Fruit fly (Drosophila melanogaster) whole organism, embryonic: ENCODE results near the gene CG13623.

Experiments
- Bgb ChIP-seq: fragments of 200-800 bp; sonication (Bioruptor generic); IDR thresholded peaks from 2 replicates; pipeline ENCODE4 v1.3.6; 2022; ENCODE audit warnings: missing biosample characterization, missing genetic modification characterization; ENCODE audit not compliant: partially characterized antibody
- CG12071 ChIP-seq: fragments of 200-800 bp; sonication (Bioruptor generic); optimal IDR thresholded peaks from 3 replicates; lab custom pipeline; 2018; ENCODE audit warnings: missing biosample characterization, mild to moderate bottlenecking, missing genetic modification characterization
- CG13287 ChIP-seq: fragments of 200-800 bp; sonication (Bioruptor generic); IDR thresholded peaks from 2 replicates; pipeline ENCODE4 v1.3.6; 2022; ENCODE audit warnings: missing biosample characterization, missing genetic modification characterization; ENCODE audit not compliant: partially characterized antibody
- CG15479 ChIP-seq: fragments of 200-800 bp; sonication (Bioruptor generic); optimal IDR thresholded peaks from 3 replicates; lab custom pipeline; 2019; ENCODE audit warnings: missing biosample characterization, mild to moderate bottlenecking, missing genetic modification characterization, moderate library complexity
- CG1647 ChIP-seq: fragments of 200-800 bp; sonication (Bioruptor generic); optimal IDR thresholded peaks from 3 replicates; lab custom pipeline; 2016; ENCODE audit warnings: missing biosample characterization, missing genetic modification characterization
- CG16779 ChIP-seq: fragments of 200-800 bp; sonication (Bioruptor generic); IDR thresholded peaks from 2 replicates; pipeline ENCODE4 v1.3.6; 2022; ENCODE audit warnings: missing biosample characterization, missing genetic modification characterization
- CG16863 ChIP-seq: fragments of 200-800 bp; sonication (Bioruptor generic); optimal IDR thresholded peaks from 3 replicates; lab custom pipeline; 2016; ENCODE audit warnings: missing biosample characterization, missing genetic modification characterization
- CG17802 ChIP-seq: fragments of 200-800 bp; sonication (Bioruptor generic); optimal IDR thresholded peaks from 2 replicates; lab custom pipeline; 2018; ENCODE audit warnings: missing biosample characterization, mild to moderate bottlenecking, missing genetic modification characterization, moderate library complexity
- CG17912 ChIP-seq: fragments of 200-800 bp; sonication (Bioruptor generic); optimal IDR thresholded peaks from 2 replicates; lab custom pipeline; 2018; ENCODE audit warnings: missing biosample characterization, mild to moderate bottlenecking, missing genetic modification characterization
- CG18619 ChIP-seq: fragments of 200-800 bp; sonication (Bioruptor generic); optimal IDR thresholded peaks from 3 replicates; lab custom pipeline; 2017; ENCODE audit warnings: missing biosample characterization, mild to moderate bottlenecking, missing genetic modification characterization
- CG30403 ChIP-seq: fragments of 200-800 bp; sonication (Bioruptor generic); optimal IDR thresholded peaks from 3 replicates; lab custom pipeline; 2016; ENCODE audit warnings: missing biosample characterization, missing genetic modification characterization
- CG30431 ChIP-seq: fragments of 200-800 bp; sonication (Bioruptor generic); optimal IDR thresholded peaks from 2 replicates; lab custom pipeline; 2017; ENCODE audit warnings: missing biosample characterization, missing genetic modification characterization
- CG31441 ChIP-seq: fragments of 200-800 bp; sonication (Bioruptor generic); IDR thresholded peaks from 2 replicates; pipeline ENCODE4 v1.3.6; 2022; ENCODE audit warnings: missing biosample characterization, missing genetic modification characterization
- CG32767 ChIP-seq: fragments of 200-800 bp; sonication (Bioruptor generic); IDR thresholded peaks from 2 replicates; pipeline ENCODE4 v1.3.6; 2022; ENCODE audit warnings: missing biosample characterization, missing genetic modification characterization
- CG3838 ChIP-seq: fragments of 200-800 bp; sonication (Bioruptor generic); optimal IDR thresholded peaks from 3 replicates; lab custom pipeline; 2016; ENCODE audit warnings: missing biosample characterization, missing genetic modification characterization
- CG3847 ChIP-seq: fragments of 200-800 bp; sonication (Bioruptor generic); IDR thresholded peaks from 2 replicates; pipeline ENCODE4 v1.3.6; 2022; ENCODE audit warnings: missing biosample characterization, missing genetic modification characterization
- CG4282 ChIP-seq: fragments of 200-800 bp; sonication (Bioruptor generic); optimal IDR thresholded peaks from 2 replicates; lab custom pipeline; 2016; ENCODE audit warnings: missing biosample characterization, missing genetic modification characterization
- CG8944 ChIP-seq: fragments of 200-800 bp; sonication (Bioruptor generic); optimal IDR thresholded peaks from 3 replicates; lab custom pipeline; 2016; ENCODE audit warnings: missing biosample characterization, missing genetic modification characterization
- CG9797 ChIP-seq: fragments of 200-800 bp; sonication (Bioruptor generic); optimal IDR thresholded peaks from 3 replicates; lab custom pipeline; 2018; ENCODE audit warnings: missing biosample characterization, mild to moderate bottlenecking, missing genetic modification characterization
- Doc3 ChIP-seq: fragments of 200-800 bp; sonication (Bioruptor generic); IDR thresholded peaks from 3 replicates; pipeline ENCODE4 v1.3.6; 2022; ENCODE audit warnings: missing biosample characterization, missing genetic modification characterization; ENCODE audit not compliant: partially characterized antibody
- Ets97D ChIP-seq: fragments of 200-800 bp; sonication (Bioruptor generic); optimal IDR thresholded peaks from 3 replicates; lab custom pipeline; 2016; ENCODE audit warnings: missing biosample characterization, missing genetic modification characterization
- HHEX ChIP-seq: fragments of 200-800 bp; sonication (Bioruptor generic); optimal IDR thresholded peaks from 3 replicates; lab custom pipeline; 2017; ENCODE audit warnings: missing biosample characterization, mild to moderate bottlenecking, missing genetic modification characterization, missing genetic modification reagents
- HLHmδ ChIP-seq: fragments of 200-800 bp; sonication (Bioruptor generic); optimal IDR thresholded peaks from 2 replicates; lab custom pipeline; 2018; ENCODE audit warnings: missing biosample characterization, mild to moderate bottlenecking, missing genetic modification characterization, moderate library complexity
- HmgZ ChIP-seq: fragments of 200-800 bp; sonication (Bioruptor generic); optimal IDR thresholded peaks from 2 replicates; lab custom pipeline; 2018; ENCODE audit warnings: missing biosample characterization, mild to moderate bottlenecking, missing genetic modification characterization
- MTF-1 ChIP-seq: fragments of 200-800 bp; sonication (Bioruptor generic); optimal IDR thresholded peaks from 2 replicates; lab custom pipeline; 2018; ENCODE audit warnings: missing biosample characterization, mild to moderate bottlenecking, missing genetic modification characterization, borderline replicate concordance
- Max ChIP-seq: fragments of 200-800 bp; sonication (Bioruptor generic); optimal IDR thresholded peaks from 2 replicates; lab custom pipeline; 2016; ENCODE audit warnings: missing biosample characterization, mild to moderate bottlenecking, missing genetic modification characterization
- Meics ChIP-seq: fragments of 200-800 bp; sonication (Bioruptor generic); optimal IDR thresholded peaks from 2 replicates; lab custom pipeline; 2017; ENCODE audit warnings: missing biosample characterization, mild to moderate bottlenecking, missing genetic modification characterization
- Myb ChIP-seq: fragments of 200-800 bp; sonication (Bioruptor generic); optimal IDR thresholded peaks from 2 replicates; lab custom pipeline; 2016; ENCODE audit warnings: missing biosample characterization, missing genetic modification characterization
- NFAT ChIP-seq: fragments of 200-800 bp; sonication (Bioruptor generic); IDR thresholded peaks from 2 replicates; pipeline ENCODE4 v1.3.6; 2022; ENCODE audit warnings: missing biosample characterization, missing genetic modification characterization
- TFAM ChIP-seq: fragments of 200-800 bp; sonication (Bioruptor generic); optimal IDR thresholded peaks from 2 replicates; lab custom pipeline; 2017; ENCODE audit warnings: missing biosample characterization, missing genetic modification characterization, inconsistent platforms
- cad ChIP-seq: fragments of >200 bp; optimal IDR thresholded peaks from 2 replicates; lab custom pipeline; 2017; ENCODE audit warnings: missing biosample characterization, missing genetic modification characterization
- chif ChIP-seq, 2 experiments: fragments of 200-800 bp; sonication (Bioruptor generic); optimal IDR thresholded peaks; 3 replicates each; lab custom pipeline; 2016; ENCODE audit warnings: missing biosample characterization in 2 of 2, missing genetic modification characterization in 2 of 2
- chinmo ChIP-seq: fragments of 200-800 bp; sonication (Bioruptor generic); IDR thresholded peaks from 4 replicates; pipeline ENCODE4 v1.3.6; 2022; ENCODE audit warnings: missing biosample characterization, missing genetic modification characterization; ENCODE audit not compliant: partially characterized antibody
- chm ChIP-seq: fragments of 200-800 bp; sonication (Bioruptor generic); IDR thresholded peaks from 2 replicates; pipeline ENCODE4 v1.3.6; 2022; ENCODE audit warnings: missing biosample characterization, missing genetic modification characterization
- crc ChIP-seq: fragments of 200-800 bp; sonication (Bioruptor generic); optimal IDR thresholded peaks from 2 replicates; lab custom pipeline; 2016; ENCODE audit warnings: missing biosample characterization, missing genetic modification characterization
- crol ChIP-seq: fragments of 200-800 bp; sonication (Bioruptor generic); IDR thresholded peaks from 2 replicates; pipeline ENCODE4 v1.3.6; 2022; ENCODE audit warnings: missing biosample characterization, missing genetic modification characterization
- da ChIP-seq: fragments of 200-800 bp; sonication (Bioruptor generic); optimal IDR thresholded peaks from 2 replicates; lab custom pipeline; 2016; ENCODE audit warnings: missing biosample characterization, missing genetic modification characterization
- dysf ChIP-seq: fragments of 200-800 bp; sonication (Bioruptor generic); IDR thresholded peaks from 3 replicates; pipeline ENCODE4 v1.3.6; 2022; ENCODE audit warnings: missing biosample characterization, missing genetic modification characterization
- gt ChIP-seq: fragments of 200-800 bp; sonication (Bioruptor generic); IDR thresholded peaks from 2 replicates; pipeline ENCODE4 v1.3.6; 2022; ENCODE audit warnings: missing biosample characterization, missing genetic modification characterization
- hbn ChIP-seq: fragments of 200-800 bp; sonication (Bioruptor generic); IDR thresholded peaks from 2 replicates; pipeline ENCODE4 v1.3.6; 2022; ENCODE audit warnings: missing biosample characterization, missing genetic modification characterization; ENCODE audit not compliant: partially characterized antibody
- prd ChIP-seq, 3 experiments: fragments of >200 bp in 2 of 3; fragments of 200-800 bp in 1 of 3; sonication (Bioruptor generic) in 1 of 3; optimal IDR thresholded peaks in 2 of 3; IDR thresholded peaks in 1 of 3; 2 replicates in 2 of 3; 3 replicates in 1 of 3; pipeline versions ENCODE4 v1.3.6 to Lab custom; 2017 to 2022; ENCODE audit warnings: missing biosample characterization in 1 of 3, missing genetic modification characterization in 1 of 3
- sc ChIP-seq, 3 experiments: fragments of >200 bp in 2 of 3; fragments of 200-800 bp in 1 of 3; sonication (Bioruptor generic) in 1 of 3; optimal IDR thresholded peaks; 2 replicates in 2 of 3; 3 replicates in 1 of 3; lab custom pipeline; 2017; ENCODE audit warnings: mild to moderate bottlenecking in 1 of 3, missing biosample characterization in 1 of 3, missing genetic modification characterization in 1 of 3, missing genetic modification reagents in 1 of 3
- sens ChIP-seq: fragments of 200-800 bp; sonication (Bioruptor generic); peaks from one replicate; lab custom pipeline; 2016; ENCODE audit warnings: missing biosample characterization, missing genetic modification characterization
- stc ChIP-seq: fragments of 200-800 bp; sonication (Bioruptor generic); IDR thresholded peaks from 2 replicates; pipeline ENCODE4 v1.3.6; 2022; ENCODE audit warnings: missing biosample characterization, missing genetic modification characterization
- tio ChIP-seq: fragments of 200-800 bp; sonication (Bioruptor generic); optimal IDR thresholded peaks from 2 replicates; lab custom pipeline; 2017; ENCODE audit warnings: missing biosample characterization, missing genetic modification characterization, inconsistent platforms
- tx ChIP-seq: fragments of 200-800 bp; sonication (Bioruptor generic); optimal IDR thresholded peaks from 2 replicates; lab custom pipeline; 2016; ENCODE audit warnings: missing biosample characterization, missing genetic modification characterization
- vfl ChIP-seq: fragments of 200-800 bp; sonication (Bioruptor generic); optimal IDR thresholded peaks from 2 replicates; lab custom pipeline; 2016; ENCODE audit warnings: missing biosample characterization, missing genetic modification characterization
- vnd ChIP-seq: fragments of 200-800 bp; sonication (Bioruptor generic); IDR thresholded peaks from 3 replicates; pipeline ENCODE4 v1.3.6; 2022; ENCODE audit warnings: missing biosample characterization, missing genetic modification characterization; ENCODE audit not compliant: partially characterized antibody
- yki ChIP-seq: fragments of >200 bp; optimal IDR thresholded peaks from 3 replicates; lab custom pipeline; 2018
- zfh2 ChIP-seq: fragments of 200-800 bp; sonication (Bioruptor generic); optimal IDR thresholded peaks from 2 replicates; lab custom pipeline; 2016; ENCODE audit warnings: missing biosample characterization, missing genetic modification characterization

The CG13623 gene

DNA sequence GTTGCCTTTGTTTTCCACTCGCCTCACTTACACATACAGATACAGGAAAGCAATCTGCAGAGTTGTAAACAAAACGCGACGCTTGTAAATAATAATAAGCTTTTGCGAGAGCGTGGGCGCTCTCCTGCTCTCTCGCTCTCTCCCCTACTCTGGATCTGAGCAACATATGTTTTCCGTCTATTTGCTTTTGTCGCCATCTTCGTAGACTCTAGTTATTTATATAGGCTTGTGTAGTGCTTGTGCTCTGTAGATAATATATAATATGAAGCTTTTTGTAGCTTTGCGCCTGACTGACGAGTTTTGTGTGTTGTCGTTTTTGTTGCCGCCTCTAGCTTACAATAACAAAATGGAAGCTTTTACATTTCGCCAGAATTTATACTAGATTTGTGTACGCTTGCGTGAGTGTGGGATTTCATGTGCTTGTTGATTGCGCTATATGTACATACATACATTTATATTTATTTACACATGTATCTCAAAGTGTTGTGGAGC lies 35.4 kb upstream of the CG13623 start (continued):
- TF ChIP-seq CG12071 (GFP tag; lab: Kevin White, UChicago) (peak; percentile 82), Meics (GFP tag; lab: Kevin White, UChicago) (peak; percentile 27), CG16863 (GFP tag; lab: Kevin White, UChicago) (peak; percentile 23), yki (peak; percentile 46), dysf (no peak; the same call in 2 of the 3 replicates), TFAM (no peak), hbn (peak; percentile 34; the same call in 1 of the 2 replicates), CG9797 (GFP tag; lab: Kevin White, UChicago) (no peak), Bgb (GFP tag; lab: Robert Waterston, UW) (no peak), CG16779 (GFP tag; lab: Robert Waterston, UW) (no peak), vfl (GFP tag; lab: Kevin White, UChicago) (no peak), CG30431 (no peak), CG18619 (GFP tag; lab: Kevin White, UChicago) (peak; percentile 37), HHEX (GFP tag; lab: Kevin White, UChicago) (peak; percentile 59), MTF-1 (GFP tag; lab: Kevin White, UChicago) (peak; percentile 75), CG4282 (GFP tag; lab: Kevin White, UChicago) (no peak), crc (GFP tag; lab: Kevin White, UChicago) (no peak), CG3838 (GFP tag; lab: Kevin White, UChicago) (peak; percentile 70), CG1647 (GFP tag; lab: Kevin White, UChicago) (peak; percentile 38), Max (GFP tag; lab: Kevin White, UChicago) (peak; percentile 15), Doc3 (GFP tag; lab: Robert Waterston, UW) (no peak), stc (GFP tag; lab: Robert Waterston, UW) (no peak; the same call in 1 of the 2 replicates), sens (GFP tag; lab: Kevin White, UChicago) (peak; percentile 91), tio (GFP tag; lab: Kevin White, UChicago) (peak; percentile 2), CG17802 (tag; lab: Kevin White, UChicago) (no peak), chm (GFP tag; lab: Robert Waterston, UW) (peak; percentile 91), Myb (GFP tag; lab: Kevin White, UChicago) (no peak), CG3847 (GFP tag; lab: Robert Waterston, UW) (no peak), chif (GFP tag; optimal IDR thresholded peaks at IDR 0.05; lab: Kevin White, UChicago) (peak in 1 of 2 experiments; percentile 14), NFAT (GFP tag; lab: Robert Waterston, UW) (no peak), CG31441 (GFP tag; lab: Robert Waterston, UW) (no peak), CG13287 (peak; percentile 51; the same call in 1 of the 2 replicates), sc (optimal IDR thresholded peaks at IDR 0.05; lab: Kevin White, UChicago) (no peak), sc (GFP tag; optimal IDR thresholded peaks at IDR 0.05; lab: Kevin White, UChicago) (peak; percentile 25), HmgZ (tag; lab: Kevin White, UChicago) (peak; percentile 84), chinmo (GFP tag; lab: Robert Waterston, UW) (peak; percentile 97; the same call in 3 of the 4 replicates), HLHmδ (GFP tag; lab: Kevin White, UChicago) (no peak), Ets97D (GFP tag; lab: Kevin White, UChicago) (peak; percentile 22), tx (no peak), crol (peak; percentile 57; the same call in 1 of the 2 replicates), CG8944 (GFP tag; lab: Kevin White, UChicago) (no peak), cad (GFP tag; lab: Kevin White, UChicago) (no peak), CG17912 (GFP tag; lab: Kevin White, UChicago) (peak; percentile 37), CG30403 (GFP tag; lab: Kevin White, UChicago) (no peak), gt (GFP tag; lab: Robert Waterston, UW) (no peak), CG15479 (GFP tag; lab: Kevin White, UChicago) (no peak), CG32767 (GFP tag; lab: Robert Waterston, UW) (peak; percentile 51; the same call in 1 of the 2 replicates), zfh2 (no peak), da (no peak), prd (optimal IDR thresholded peaks at IDR 0.05; lab: Kevin White, UChicago) (no peak), prd (GFP tag; IDR thresholded peaks at IDR 0.05; lab: Robert Waterston, UW) (no peak), vnd (GFP tag; lab: Robert Waterston, UW) (no peak)
